Worm (Caenorhabditis elegans) whole organism, young adult: ENCODE data around the gene C28H8.8.
A peak's percentile ranks its signal among the peaks of the same experiment; 100 is the strongest.

Source experiments
- B0336.3 ChIP-seq: fragments of 200-800 bp; sonication (Bioruptor generic); IDR thresholded peaks from 2 replicates; pipeline ENCODE4 v1.3.6; 2022; ENCODE audit warnings: missing genetic modification characterization, missing compliant biosample characterization
- F57C9.4 ChIP-seq: sonication (generic microtip); optimal IDR thresholded peaks from 2 replicates; lab custom pipeline; 2017; ENCODE audit warnings: mild to moderate bottlenecking, missing genetic modification characterization, missing compliant biosample characterization
- Y53G8AR.9 ChIP-seq: fragments of 200-800 bp; sonication (Bioruptor generic); conservative IDR thresholded peaks from 2 replicates; pipeline ENCODE4 v1.3.6; 2022; ENCODE audit warnings: missing genetic modification reagents, missing genetic modification characterization, missing compliant biosample characterization
- Y56A3A.18 ChIP-seq: fragments of 200-800 bp; sonication (Bioruptor generic); IDR thresholded peaks from 2 replicates; pipeline ENCODE4 v1.3.6; 2022; ENCODE audit warnings: missing genetic modification reagents, missing genetic modification characterization, missing compliant biosample characterization
- Y79H2A.3 ChIP-seq: fragments of 200-800 bp; sonication (Bioruptor generic); conservative IDR thresholded peaks from 2 replicates; pipeline ENCODE4 v1.3.6; 2022; ENCODE audit warnings: missing genetic modification reagents, missing genetic modification characterization, missing compliant biosample characterization
- ama-1 ChIP-seq, 3 experiments: fragments of 150-350 bp in 1 of 3; sonication (generic microtip) in 2 of 3; optimal IDR thresholded peaks; 2 replicates each; lab custom pipeline; 2014 to 2018; ENCODE audit warnings: missing biosample characterization in 2 of 3, missing genetic modification characterization in 2 of 3, missing genetic modification reagents in 2 of 3
- aptf-2 ChIP-seq: fragments of 200-800 bp; sonication (Bioruptor generic); conservative IDR thresholded peaks from 2 replicates; pipeline ENCODE4 v1.3.6; 2022; ENCODE audit warnings: missing genetic modification reagents, missing genetic modification characterization, missing compliant biosample characterization
- athp-1 ChIP-seq: sonication (generic microtip); optimal IDR thresholded peaks from 2 replicates; lab custom pipeline; 2017; ENCODE audit warnings: mild to moderate bottlenecking, missing genetic modification characterization, missing compliant biosample characterization
- cebp-1 ChIP-seq, 2 experiments: fragments of 200-800 bp in 1 of 2; sonication (Bioruptor generic) in 1 of 2; sonication (generic microtip) in 1 of 2; IDR thresholded peaks in 1 of 2; optimal IDR thresholded peaks in 1 of 2; 2 replicates each; pipeline versions ENCODE4 v1.3.6 to Lab custom; 2017 to 2022; ENCODE audit warnings: missing compliant biosample characterization in 2 of 2, missing genetic modification characterization in 2 of 2, mild to moderate bottlenecking in 1 of 2, missing genetic modification reagents in 1 of 2, moderate library complexity in 1 of 2
- cebp-2 ChIP-seq: fragments of 200-800 bp; sonication (Bioruptor generic); IDR thresholded peaks from 2 replicates; pipeline ENCODE4 v1.3.6; 2022; ENCODE audit warnings: missing genetic modification characterization, missing compliant biosample characterization
- ceh-40 ChIP-seq: fragments of 200-800 bp; sonication (Bioruptor generic); IDR thresholded peaks from 2 replicates; pipeline ENCODE4 v1.3.6; 2022; ENCODE audit warnings: missing genetic modification characterization, missing compliant biosample characterization
- ceh-91 ChIP-seq: fragments of 200-800 bp; sonication (Bioruptor generic); IDR thresholded peaks from 2 replicates; pipeline ENCODE4 v1.3.6; 2022; ENCODE audit warnings: missing genetic modification reagents, missing genetic modification characterization, missing compliant biosample characterization
- chd-7 ChIP-seq: sonication (generic microtip); optimal IDR thresholded peaks from 2 replicates; lab custom pipeline; 2016; ENCODE audit warnings: mild to moderate bottlenecking, missing genetic modification characterization, moderate library complexity, missing compliant biosample characterization
- die-1 ChIP-seq: sonication (generic microtip); optimal IDR thresholded peaks from 2 replicates; lab custom pipeline; 2016; ENCODE audit warnings: missing genotype, mild to moderate bottlenecking, missing genetic modification characterization, missing compliant biosample characterization
- egl-44 ChIP-seq: fragments of 200-800 bp; sonication (Bioruptor generic); IDR thresholded peaks from 2 replicates; pipeline ENCODE4 v1.3.6; 2022; ENCODE audit warnings: missing genetic modification reagents, missing genetic modification characterization, missing compliant biosample characterization
- egrh-3 ChIP-seq: fragments of 200-800 bp; sonication (Bioruptor generic); IDR thresholded peaks from 2 replicates; pipeline ENCODE4 v1.3.6; 2022; ENCODE audit warnings: missing genetic modification reagents, missing genetic modification characterization, missing compliant biosample characterization
- ekl-4 ChIP-seq: fragments of 200-800 bp; sonication (Bioruptor generic); IDR thresholded peaks from 2 replicates; pipeline ENCODE4 v1.3.6; 2022; ENCODE audit warnings: missing genetic modification reagents, missing genetic modification characterization, missing compliant biosample characterization
- ets-4 ChIP-seq: fragments of 200-800 bp; sonication (Bioruptor generic); optimal IDR thresholded peaks from 2 replicates; lab custom pipeline; 2018; ENCODE audit warnings: mild to moderate bottlenecking, missing genetic modification characterization, missing compliant biosample characterization
- him-1 ChIP-seq: sonication (generic microtip); optimal IDR thresholded peaks from 2 replicates; lab custom pipeline; 2016; ENCODE audit warnings: missing genotype, missing genetic modification reagents, missing genetic modification characterization, missing compliant biosample characterization
- lag-1 ChIP-seq: fragments of 200-800 bp; sonication (Bioruptor generic); IDR thresholded peaks from 2 replicates; pipeline ENCODE4 v1.3.6; 2022; ENCODE audit warnings: missing genetic modification reagents, missing genetic modification characterization, missing compliant biosample characterization
- let-607 ChIP-seq, 2 experiments: fragments of 200-800 bp in 1 of 2; sonication (Bioruptor generic) in 1 of 2; sonication (generic microtip) in 1 of 2; optimal IDR thresholded peaks; 2 replicates each; lab custom pipeline; 2016 to 2018; ENCODE audit warnings: mild to moderate bottlenecking in 2 of 2, missing compliant biosample characterization in 2 of 2, missing genetic modification characterization in 2 of 2, moderate library complexity in 2 of 2, missing genotype in 1 of 2
- lin-26 ChIP-seq: fragments of 200-800 bp; sonication (Bioruptor generic); IDR thresholded peaks from 2 replicates; pipeline ENCODE4 v1.3.6; 2022; ENCODE audit warnings: missing genetic modification reagents, missing genetic modification characterization, missing compliant biosample characterization
- madf-10 ChIP-seq: sonication (generic microtip); optimal IDR thresholded peaks from 2 replicates; lab custom pipeline; 2016; ENCODE audit warnings: mild to moderate bottlenecking, missing genetic modification characterization, missing compliant biosample characterization
- madf-6 ChIP-seq: fragments of 200-800 bp; sonication (Bioruptor generic); IDR thresholded peaks from 2 replicates; pipeline ENCODE4 v1.3.6; 2022; ENCODE audit warnings: missing genetic modification reagents, missing genetic modification characterization, missing compliant biosample characterization
- madf-8 ChIP-seq: fragments of 200-800 bp; sonication (Bioruptor generic); conservative IDR thresholded peaks from 2 replicates; pipeline ENCODE4 v1.3.6; 2022; ENCODE audit warnings: missing genetic modification reagents, missing genetic modification characterization, missing compliant biosample characterization
- nfyb-1 ChIP-seq: fragments of 200-800 bp; sonication (Bioruptor generic); IDR thresholded peaks from 2 replicates; pipeline ENCODE4 v1.3.6; 2022; ENCODE audit warnings: missing genetic modification reagents, missing genetic modification characterization, missing compliant biosample characterization
- nhr-120 ChIP-seq: fragments of 200-800 bp; sonication (Bioruptor generic); IDR thresholded peaks from 2 replicates; pipeline ENCODE4 v1.3.6; 2022; ENCODE audit warnings: missing genetic modification characterization, missing compliant biosample characterization
- nhr-27 ChIP-seq: fragments of 200-800 bp; sonication (Bioruptor generic); optimal IDR thresholded peaks from 2 replicates; lab custom pipeline; 2018; ENCODE audit warnings: mild to moderate bottlenecking, missing genetic modification characterization, moderate library complexity, missing compliant biosample characterization
- pbrm-1 ChIP-seq: fragments of 200-800 bp; sonication (Bioruptor generic); IDR thresholded peaks from 2 replicates; pipeline ENCODE4 v1.3.6; 2022; ENCODE audit warnings: missing genetic modification reagents, missing genetic modification characterization, missing compliant biosample characterization
- rec-8 ChIP-seq, 2 experiments: sonication (generic microtip); optimal IDR thresholded peaks; 2 replicates each; lab custom pipeline; 2016; ENCODE audit warnings: mild to moderate bottlenecking in 2 of 2, missing genetic modification characterization in 2 of 2, missing genetic modification reagents in 2 of 2, missing genotype in 2 of 2, missing biosample characterization in 1 of 2, missing compliant biosample characterization in 1 of 2, moderate library complexity in 1 of 2
- repo-1 ChIP-seq: sonication (generic microtip); optimal IDR thresholded peaks from 2 replicates; lab custom pipeline; 2017; ENCODE audit warnings: mild to moderate bottlenecking, missing genetic modification characterization, missing compliant biosample characterization
- sdz-38 ChIP-seq: sonication (generic microtip); optimal IDR thresholded peaks from 2 replicates; lab custom pipeline; 2016; ENCODE audit warnings: missing genotype, missing genetic modification characterization, missing compliant biosample characterization
- sea-2 ChIP-seq: fragments of 200-800 bp; sonication (Bioruptor generic); IDR thresholded peaks from 2 replicates; pipeline ENCODE4 v1.3.6; 2022; ENCODE audit warnings: missing genetic modification characterization, missing compliant biosample characterization
- snpc-4 ChIP-seq, 5 experiments: fragments of 150-350 bp in 1 of 5; sonication (generic microtip) in 4 of 5; optimal IDR thresholded peaks; 2 replicates each; lab custom pipeline; 2014 to 2018; ENCODE audit warnings: missing genetic modification characterization in 5 of 5, missing biosample characterization in 3 of 5, antibody characterized with exemption in 2 of 5, mild to moderate bottlenecking in 2 of 5, missing compliant biosample characterization in 2 of 5, missing genotype in 2 of 5, moderate library complexity in 2 of 5, missing genetic modification reagents in 1 of 5
- tbp1 ChIP-seq: fragments of 200-800 bp; sonication (Bioruptor generic); optimal IDR thresholded peaks from 2 replicates; lab custom pipeline; 2018; ENCODE audit warnings: mild to moderate bottlenecking, missing genetic modification characterization, missing compliant biosample characterization
- tbx-9 ChIP-seq: sonication (generic microtip); optimal IDR thresholded peaks from 2 replicates; lab custom pipeline; 2016; ENCODE audit warnings: borderline replicate concordance, missing genetic modification characterization, inconsistent platforms, missing compliant biosample characterization
- unc-62 ChIP-seq: fragments of 150-350 bp; optimal IDR thresholded peaks from 2 replicates; lab custom pipeline; 2014; ENCODE audit warnings: missing biosample characterization, missing genetic modification reagents, missing genetic modification characterization
- xnd-1 ChIP-seq: sonication (generic microtip); optimal IDR thresholded peaks from 2 replicates; lab custom pipeline; 2016; ENCODE audit warnings: missing genotype, missing genetic modification reagents, missing genetic modification characterization, missing compliant biosample characterization
- ztf-22 ChIP-seq: fragments of 200-800 bp; sonication (Bioruptor generic); optimal IDR thresholded peaks from 2 replicates; lab custom pipeline; 2018; ENCODE audit warnings: mild to moderate bottlenecking, missing genetic modification characterization, moderate library complexity, missing compliant biosample characterization
- ztf-6 ChIP-seq: fragments of 200-800 bp; sonication (Bioruptor generic); IDR thresholded peaks from 2 replicates; pipeline ENCODE4 v1.3.6; 2022; ENCODE audit warnings: missing genetic modification reagents, missing genetic modification characterization, missing compliant biosample characterization

C28H8.8 gene

DNA sequence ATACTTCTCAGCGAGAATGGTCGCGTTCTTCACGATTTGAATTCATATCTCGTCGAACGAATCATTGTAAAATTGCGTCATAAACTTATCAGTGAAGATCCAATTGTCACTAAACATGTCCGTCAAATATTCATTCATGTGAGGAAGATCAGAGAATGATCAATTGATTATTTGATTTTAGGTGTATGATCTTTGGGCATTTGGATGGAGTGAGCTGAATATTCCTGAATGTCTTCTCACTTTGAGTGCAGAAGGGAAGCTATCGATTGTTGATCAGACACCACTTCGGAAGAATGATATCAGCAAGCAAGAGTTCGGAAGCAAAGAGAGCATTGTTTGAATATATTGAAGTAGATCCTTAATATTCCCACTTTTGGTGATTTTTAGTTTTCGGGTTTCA, 14.3 kb downstream of the C28H8.8 start (continued):
- TF ChIP-seq ama-1 (optimal IDR thresholded peaks at IDR 0.05; lab: Kevin White, UChicago) = peak; percentile 89
- peak in 1 of 2 experiments; percentile 3 for TF ChIP-seq ama-1 (GFP tag; optimal IDR thresholded peaks at IDR 0.05; lab: Kevin White, UChicago)
- peak; percentile 12 for TF ChIP-seq sdz-38 (tag; lab: Kevin White, UChicago)
- no peak for TF ChIP-seq unc-62 (GFP tag; lab: Kevin White, UChicago)
- no peak for TF ChIP-seq die-1 (tag; lab: Kevin White, UChicago)
- no peak for TF ChIP-seq athp-1 (tag; lab: Kevin White, UChicago)
- TF ChIP-seq egrh-3 (GFP tag; lab: Robert Waterston, UW) = no peak
- peak; percentile 16; the same call in 1 of the 2 replicates for TF ChIP-seq pbrm-1 (GFP tag; lab: Robert Waterston, UW)
- no peak for TF ChIP-seq ets-4 (GFP tag; lab: Kevin White, UChicago)
- TF ChIP-seq lag-1 = no peak
- TF ChIP-seq madf-10 (tag; lab: Kevin White, UChicago) = peak; percentile 38
- TF ChIP-seq repo-1 (tag; lab: Kevin White, UChicago) = peak; percentile 60
- TF ChIP-seq ceh-91 (GFP tag; lab: Robert Waterston, UW) = no peak
- TF ChIP-seq madf-6 (GFP tag; lab: Robert Waterston, UW) = peak; percentile 11; the same call in 1 of the 2 replicates
- no peak for TF ChIP-seq nhr-120 (GFP tag; lab: Robert Waterston, UW)
- TF ChIP-seq ceh-40 (GFP tag; lab: Robert Waterston, UW) = no peak
- peak; percentile 73; the same call in 1 of the 2 replicates for TF ChIP-seq lin-26 (GFP tag; lab: Robert Waterston, UW)
- peak; percentile 4 for TF ChIP-seq tbp1 (GFP tag; lab: Kevin White, UChicago)
- TF ChIP-seq B0336.3 (GFP tag; lab: Robert Waterston, UW) = peak; percentile 67
- no peak for TF ChIP-seq rec-8 (tag; optimal IDR thresholded peaks at IDR 0.05; lab: Kevin White, UChicago)
- TF ChIP-seq sea-2 (GFP tag; lab: Robert Waterston, UW) = no peak
- TF ChIP-seq aptf-2 (GFP tag; lab: Robert Waterston, UW) = no peak
- no peak for TF ChIP-seq Y56A3A.18 (GFP tag; lab: Robert Waterston, UW)
- no peak for TF ChIP-seq F57C9.4 (tag; lab: Kevin White, UChicago)
- TF ChIP-seq tbx-9 (tag; lab: Kevin White, UChicago) = no peak
- no peak for TF ChIP-seq ztf-22 (GFP tag; lab: Kevin White, UChicago)
- peak; percentile 62 for TF ChIP-seq nfyb-1 (GFP tag; lab: Robert Waterston, UW)
- TF ChIP-seq Y79H2A.3 (GFP tag; lab: Robert Waterston, UW) = no peak
- peak; percentile 65 for TF ChIP-seq ekl-4 (GFP tag; lab: Robert Waterston, UW)

DNA sequence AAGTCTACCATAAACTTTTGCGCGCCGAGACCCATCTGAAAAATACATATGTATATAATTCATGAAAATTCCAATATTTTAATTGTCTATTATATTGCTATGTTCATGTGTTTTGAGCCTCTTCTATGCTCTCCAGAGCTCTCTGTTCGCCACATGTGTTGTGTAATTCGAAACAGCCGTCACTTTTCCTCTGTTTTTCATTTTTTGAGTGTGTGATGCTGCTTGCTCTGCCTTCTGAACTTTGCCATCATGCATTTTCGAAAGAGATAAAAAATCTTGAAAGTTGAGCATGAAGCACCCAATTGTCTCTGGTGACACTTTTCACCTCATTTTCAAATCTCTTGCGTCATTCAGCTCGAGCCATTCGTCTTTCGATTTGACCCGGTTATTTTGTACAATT, 16.3 kb downstream of the C28H8.8 start:
- no peak for TF ChIP-seq him-1
- no peak for TF ChIP-seq sea-2 (GFP tag; lab: Robert Waterston, UW)
- no peak for TF ChIP-seq xnd-1 (tag; lab: Kevin White, UChicago)
- no peak for TF ChIP-seq madf-8
- no peak for TF ChIP-seq ztf-6 (GFP tag; lab: Robert Waterston, UW)
- TF ChIP-seq ztf-22 (GFP tag; lab: Kevin White, UChicago) = no peak
- no peak for TF ChIP-seq Y79H2A.3 (GFP tag; lab: Robert Waterston, UW)
- no peak for TF ChIP-seq madf-10 (tag; lab: Kevin White, UChicago)
- no peak for TF ChIP-seq Y53G8AR.9 (GFP tag; lab: Robert Waterston, UW)
- no peak for TF ChIP-seq cebp-2 (GFP tag; lab: Robert Waterston, UW)
- no peak for TF ChIP-seq let-607 (tag; optimal IDR thresholded peaks at IDR 0.05; lab: Kevin White, UChicago)
- TF ChIP-seq unc-62 (GFP tag; lab: Kevin White, UChicago) = no peak
- TF ChIP-seq athp-1 (tag; lab: Kevin White, UChicago) = no peak
- no peak for TF ChIP-seq ets-4 (GFP tag; lab: Kevin White, UChicago)
- TF ChIP-seq snpc-4 (GFP tag; optimal IDR thresholded peaks at IDR 0.05; lab: Kevin White, UChicago) = no peak
- TF ChIP-seq snpc-4 (tag; optimal IDR thresholded peaks at IDR 0.05; lab: Kevin White, UChicago) = no peak
- no peak for TF ChIP-seq nhr-27 (tag; lab: Kevin White, UChicago)
- TF ChIP-seq cebp-1 (GFP tag; IDR thresholded peaks at IDR 0.05; lab: Robert Waterston, UW) = no peak
- no peak for TF ChIP-seq cebp-1 (tag; optimal IDR thresholded peaks at IDR 0.05; lab: Kevin White, UChicago)
- no peak for TF ChIP-seq chd-7
- no peak for TF ChIP-seq egl-44 (GFP tag; lab: Robert Waterston, UW)
- no peak for TF ChIP-seq lag-1
